Fruit fly (Drosophila melanogaster): Measurements from ENCODE around the gene Uqcc1.
A peak's percentile ranks its signal among the peaks of the same experiment; 100 is the strongest.

The Uqcc1 gene

DNA sequence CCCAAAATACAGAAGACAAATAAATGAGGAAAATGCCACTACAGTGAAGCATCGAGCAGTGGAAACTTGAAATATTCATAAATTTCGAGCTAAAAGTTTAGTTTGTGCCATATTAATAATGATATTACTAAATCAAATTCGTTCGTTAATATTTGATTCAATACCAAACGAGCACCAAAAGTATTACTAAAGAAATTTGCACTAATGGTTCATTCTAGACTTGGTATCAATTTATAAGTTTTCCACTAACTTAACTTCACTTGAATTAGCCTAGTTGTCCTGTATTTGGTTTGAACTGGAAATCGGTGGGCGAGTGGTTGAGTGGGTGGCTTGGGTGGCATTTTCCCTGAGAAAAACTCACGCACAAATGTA lies 14.0 kb downstream of the Uqcc1 start (continued):
- TF ChIP-seq CG43689 (GFP tag; IDR thresholded peaks at IDR 0.05) (no peak), ham (GFP tag; IDR thresholded peaks at IDR 0.05) (no peak), CG6765 (GFP tag; optimal IDR thresholded peaks at IDR 0.05) (no peak), caup (GFP tag; optimal IDR thresholded peaks at IDR 0.05; ENCODE audit: severe bottlenecking) (no peak), CG16863 (GFP tag; optimal IDR thresholded peaks at IDR 0.05) (no peak), CG18011 (GFP tag; optimal IDR thresholded peaks at IDR 0.05) (no peak), CG17829 (tag; optimal IDR thresholded peaks at IDR 0.05) (peak; percentile 4), CG11504 (tag; optimal IDR thresholded peaks at IDR 0.05) (peak; percentile 26), CG9876 (GFP tag; optimal IDR thresholded peaks at IDR 0.05) (no peak), BtbVII (GFP tag; optimal IDR thresholded peaks at IDR 0.05) (no peak), HHEX (GFP tag; optimal IDR thresholded peaks at IDR 0.05) (no peak), Hmx (GFP tag; optimal IDR thresholded peaks at IDR 0.05) (no peak), en (GFP tag; optimal IDR thresholded peaks at IDR 0.05) (no peak), CG14860 (GFP tag; IDR thresholded peaks at IDR 0.05; ENCODE audit: partially characterized antibody) (no peak), Scr (GFP tag; IDR thresholded peaks at IDR 0.05; ENCODE audit: partially characterized antibody) (no peak), az2 (GFP tag; optimal IDR thresholded peaks at IDR 0.05) (no peak), CG12769 (tag; optimal IDR thresholded peaks at IDR 0.05) (peak; percentile 31), nmo (GFP tag; optimal IDR thresholded peaks at IDR 0.05) (peak; percentile 14), Sox102F (GFP tag; optimal IDR thresholded peaks at IDR 0.05) (peak; percentile 50), row (GFP tag; IDR thresholded peaks at IDR 0.05) (peak; percentile 39; the same call in 2 of the 3 replicates), CG16815 (GFP tag; optimal IDR thresholded peaks at IDR 0.05) (no peak), odd (GFP tag; optimal IDR thresholded peaks at IDR 0.05) (peak; percentile 29), Atf6 (GFP tag; IDR thresholded peaks at IDR 0.05) (peak; percentile 22; the same call in 1 of the 2 replicates), CG10209 (GFP tag; optimal IDR thresholded peaks at IDR 0.05) (no peak), trem (tag; optimal IDR thresholded peaks at IDR 0.05) (no peak), CG10543 (GFP tag; optimal IDR thresholded peaks at IDR 0.05) (no peak), hkb (optimal IDR thresholded peaks at IDR 0.05) (no peak), hkb (GFP tag; IDR thresholded peaks at IDR 0.05) (no peak; the same call in 1 of the 2 replicates), CG2120 (GFP tag; optimal IDR thresholded peaks at IDR 0.05) (peak; percentile 52), CG3847 (GFP tag; IDR thresholded peaks at IDR 0.05) (0 out of 2 replicates have a peak, but pooled peaks have one; percentile 18), CG32767 (GFP tag; IDR thresholded peaks at IDR 0.05) (0 out of 2 replicates have a peak, but pooled peaks have one; percentile 10), Hmr (GFP tag; optimal IDR thresholded peaks at IDR 0.05) (peak; percentile 9), Xrp1 (GFP tag; IDR thresholded peaks at IDR 0.05) (no peak), CG12942 (GFP tag; optimal IDR thresholded peaks at IDR 0.05) (no peak), CG1602 (GFP tag; optimal IDR thresholded peaks at IDR 0.05) (no peak), tll (GFP tag; optimal IDR thresholded peaks at IDR 0.05) (no peak), NK7.1 (GFP tag; optimal IDR thresholded peaks at IDR 0.05) (no peak), CG2875 (GFP tag; optimal IDR thresholded peaks at IDR 0.05) (no peak), sc (optimal IDR thresholded peaks at IDR 0.05) (no peak), sc (GFP tag; optimal IDR thresholded peaks at IDR 0.05) (no peak), lmd (GFP tag; IDR thresholded peaks at IDR 0.05) (peak; percentile 38; the same call in 1 of the 2 replicates), CG18619 (GFP tag; optimal IDR thresholded peaks at IDR 0.05) (no peak), CG31441 (GFP tag; IDR thresholded peaks at IDR 0.05) (peak; percentile 36; the same call in 1 of the 2 replicates), CG17361 (GFP tag; IDR thresholded peaks at IDR 0.05) (0 out of 3 replicates have a peak, but pooled peaks have one; percentile 34), PHDP (tag; optimal IDR thresholded peaks at IDR 0.05) (peak; percentile 21), sens (GFP tag) (peak; percentile 59), CG10366 (GFP tag; IDR thresholded peaks at IDR 0.05) (no peak), NfI (GFP tag; optimal IDR thresholded peaks at IDR 0.05) (peak; percentile 13), schlank (tag; optimal IDR thresholded peaks at IDR 0.05) (no peak), ci (GFP tag; IDR thresholded peaks at IDR 0.05) (no peak), phol (tag; optimal IDR thresholded peaks at IDR 0.05) (no peak)
